Worm (Caenorhabditis elegans) whole organism, L1 larva: ENCODE results near the gene fbxc-40.
"Not testable (repeated sequence)": the region's sequence is repeated elsewhere in the genome, so short reads cannot be mapped to it uniquely, and the experiment has no call there.

Experiments
- C16A3.4 ChIP-seq: fragments of 150-350 bp; optimal IDR thresholded peaks from 2 replicates; lab custom pipeline; 2014; ENCODE audit warnings: missing biosample characterization, missing genetic modification characterization
- Y116A8C.19 ChIP-seq: sonication (generic microtip); optimal IDR thresholded peaks from 2 replicates; lab custom pipeline; 2016; ENCODE audit warnings: missing compliant biosample characterization, missing genetic modification characterization, borderline replicate concordance
- ceh-8 ChIP-seq: fragments of 200-800 bp; sonication (Bioruptor generic); optimal IDR thresholded peaks from 2 replicates; lab custom pipeline; 2018; ENCODE audit warnings: mild to moderate bottlenecking, missing genetic modification characterization, moderate library complexity, missing compliant biosample characterization
- ceh-90 ChIP-seq: sonication (generic microtip); optimal IDR thresholded peaks from 2 replicates; lab custom pipeline; 2016; ENCODE audit warnings: missing genetic modification characterization, missing compliant biosample characterization
- ces-1 ChIP-seq: fragments of 150-350 bp; optimal IDR thresholded peaks from 2 replicates; lab custom pipeline; 2014; ENCODE audit warnings: missing biosample characterization, missing genetic modification reagents, missing genetic modification characterization
- efl-1 ChIP-seq, 4 experiments: fragments of 150-350 bp; optimal IDR thresholded peaks in 3 of 4; peaks in 1 of 4; 1 replicate in 1 of 4; 2 replicates in 3 of 4; lab custom pipeline; 2014; ENCODE audit warnings: missing biosample characterization in 2 of 4, missing genetic modification characterization in 2 of 4, missing genetic modification reagents in 2 of 4
- efl-3 ChIP-seq: fragments of 200-800 bp; sonication (Bioruptor generic); optimal IDR thresholded peaks from 2 replicates; lab custom pipeline; 2018; ENCODE audit warnings: mild to moderate bottlenecking, missing genetic modification characterization, missing compliant biosample characterization
- egl-13 ChIP-seq: sonication (generic microtip); optimal IDR thresholded peaks from 2 replicates; lab custom pipeline; 2016; ENCODE audit warnings: missing genotype, missing genetic modification reagents, missing genetic modification characterization, missing compliant biosample characterization
- egl-27 ChIP-seq, 2 experiments: fragments of 150-350 bp in 1 of 2; sonication (generic microtip); optimal IDR thresholded peaks; 3 replicates each; lab custom pipeline; 2017 to 2018; ENCODE audit warnings: missing biosample characterization in 2 of 2, missing genetic modification characterization in 2 of 2, missing genetic modification reagents in 2 of 2
- elt-2 ChIP-seq: sonication (generic microtip); optimal IDR thresholded peaks from 2 replicates; lab custom pipeline; 2016; ENCODE audit warnings: missing genetic modification characterization, mild to moderate bottlenecking, inconsistent platforms, missing compliant biosample characterization, missing genetic modification reagents
- ets-5 ChIP-seq: fragments of 200-800 bp; sonication (Bioruptor generic); IDR thresholded peaks from 2 replicates; pipeline ENCODE4 v1.3.6; 2022; ENCODE audit warnings: missing genetic modification characterization, missing compliant biosample characterization
- fkh-4 ChIP-seq: sonication (generic microtip); optimal IDR thresholded peaks from 2 replicates; lab custom pipeline; 2016; ENCODE audit warnings: missing compliant biosample characterization, missing genetic modification characterization, borderline replicate concordance
- fkh-8 ChIP-seq: sonication (generic microtip); optimal IDR thresholded peaks from 2 replicates; lab custom pipeline; 2016; ENCODE audit warnings: mild to moderate bottlenecking, missing genetic modification characterization, missing compliant biosample characterization
- fos-1 ChIP-seq: fragments of 150-350 bp; optimal IDR thresholded peaks from 2 replicates; lab custom pipeline; 2014; ENCODE audit warnings: missing biosample characterization, missing genetic modification characterization
- grh-1 ChIP-seq: fragments of 200-800 bp; sonication (Bioruptor generic); IDR thresholded peaks from 2 replicates; pipeline ENCODE4 v1.3.6; 2022; ENCODE audit warnings: missing genetic modification reagents, missing genetic modification characterization, missing compliant biosample characterization
- hlh-4 ChIP-seq: sonication (generic microtip); optimal IDR thresholded peaks from 2 replicates; lab custom pipeline; 2016; ENCODE audit warnings: mild to moderate bottlenecking, missing genetic modification characterization, missing compliant biosample characterization
- hpl-2 ChIP-seq: fragments of 150-350 bp; optimal IDR thresholded peaks from 2 replicates; lab custom pipeline; 2014; ENCODE audit warnings: missing biosample characterization, missing genetic modification reagents, missing genetic modification characterization
- lin-15B ChIP-seq: fragments of 150-350 bp; sonication (generic microtip); optimal IDR thresholded peaks from 3 replicates; lab custom pipeline; 2014; ENCODE audit warnings: missing biosample characterization, missing genetic modification characterization
- lin-35 ChIP-seq, 2 experiments: fragments of 150-350 bp; optimal IDR thresholded peaks; 2 replicates each; lab custom pipeline; 2014; ENCODE audit warnings: missing biosample characterization in 2 of 2, missing genetic modification characterization in 2 of 2, missing genetic modification reagents in 2 of 2
- lin-39 ChIP-seq: fragments of 150-350 bp; optimal IDR thresholded peaks from 2 replicates; lab custom pipeline; 2014; ENCODE audit warnings: missing biosample characterization, missing genetic modification reagents, missing genetic modification characterization
- lsy-2 ChIP-seq, 2 experiments: fragments of 150-350 bp; optimal IDR thresholded peaks; 2 replicates each; lab custom pipeline; 2014; ENCODE audit warnings: missing biosample characterization in 2 of 2, missing genetic modification characterization in 2 of 2
- mab-9 ChIP-seq: fragments of 200-800 bp; sonication (Bioruptor generic); IDR thresholded peaks from 2 replicates; pipeline ENCODE4 v1.3.6; 2022; ENCODE audit warnings: missing genetic modification reagents, missing genetic modification characterization, missing compliant biosample characterization
- mdl-1 ChIP-seq, 2 experiments: fragments of 150-350 bp; optimal IDR thresholded peaks; 2 replicates each; lab custom pipeline; 2014 to 2017; ENCODE audit warnings: missing biosample characterization in 2 of 2, missing genetic modification characterization in 2 of 2, inconsistent platforms in 1 of 2
- mep-1 ChIP-seq: fragments of 150-350 bp; optimal IDR thresholded peaks from 2 replicates; lab custom pipeline; 2014; ENCODE audit warnings: missing biosample characterization, missing genetic modification characterization
- nhr-12 ChIP-seq: sonication (generic microtip); optimal IDR thresholded peaks from 2 replicates; lab custom pipeline; 2017; ENCODE audit warnings: missing biosample characterization, missing genetic modification characterization
- nhr-28 ChIP-seq: fragments of 150-350 bp; optimal IDR thresholded peaks from 2 replicates; lab custom pipeline; 2014; ENCODE audit warnings: missing biosample characterization, missing genetic modification characterization
- nhr-47 ChIP-seq: sonication (generic microtip); optimal IDR thresholded peaks from 2 replicates; lab custom pipeline; 2016; ENCODE audit warnings: mild to moderate bottlenecking, missing genetic modification characterization, moderate library complexity, missing compliant biosample characterization
- nhr-76 ChIP-seq: sonication (generic microtip); optimal IDR thresholded peaks from 2 replicates; lab custom pipeline; 2017; ENCODE audit warnings: missing biosample characterization, missing genetic modification characterization
- nhr-77 ChIP-seq: fragments of 150-350 bp; optimal IDR thresholded peaks from 2 replicates; lab custom pipeline; 2014; ENCODE audit warnings: missing biosample characterization, missing genetic modification characterization
- nhr-84 ChIP-seq: sonication (generic microtip); optimal IDR thresholded peaks from 2 replicates; lab custom pipeline; 2017; ENCODE audit warnings: missing biosample characterization, missing genetic modification characterization
- nhr-85 ChIP-seq: sonication (generic microtip); peaks from one replicate; lab custom pipeline; 2016; ENCODE audit warnings: missing genetic modification characterization, inconsistent platforms, missing compliant biosample characterization
- pag-3 ChIP-seq: sonication (generic microtip); optimal IDR thresholded peaks from 2 replicates; lab custom pipeline; 2017; ENCODE audit warnings: missing genetic modification characterization, mild to moderate bottlenecking, missing compliant biosample characterization, antibody characterized with exemption, borderline replicate concordance; ENCODE audit not compliant: insufficient read depth
- pqm-1 ChIP-seq: sonication (generic microtip); optimal IDR thresholded peaks from 3 replicates; lab custom pipeline; 2017; ENCODE audit warnings: missing biosample characterization, missing genetic modification characterization
- skn-1 ChIP-seq: fragments of 150-350 bp; optimal IDR thresholded peaks from 2 replicates; lab custom pipeline; 2014; ENCODE audit warnings: missing biosample characterization, missing genetic modification characterization
- snu-23 ChIP-seq: sonication (generic microtip); optimal IDR thresholded peaks from 2 replicates; lab custom pipeline; 2016; ENCODE audit warnings: missing genetic modification characterization, missing compliant biosample characterization
- sox-4 ChIP-seq: sonication (generic microtip); optimal IDR thresholded peaks from 2 replicates; lab custom pipeline; 2016; ENCODE audit warnings: missing genetic modification characterization, missing compliant biosample characterization
- swsn-7 ChIP-seq: sonication (generic microtip); optimal IDR thresholded peaks from 2 replicates; lab custom pipeline; 2016; ENCODE audit warnings: missing genetic modification characterization, missing compliant biosample characterization
- tbx-2 ChIP-seq: sonication (generic microtip); optimal IDR thresholded peaks from 2 replicates; lab custom pipeline; 2016; ENCODE audit warnings: missing genetic modification characterization, missing compliant biosample characterization
- unc-86 ChIP-seq: sonication (generic microtip); optimal IDR thresholded peaks from 2 replicates; lab custom pipeline; 2016; ENCODE audit warnings: missing genetic modification characterization, missing compliant biosample characterization
- unc-98 ChIP-seq: fragments of 200-800 bp; sonication (Bioruptor generic); IDR thresholded peaks from 2 replicates; pipeline ENCODE4 v1.3.6; 2022; ENCODE audit warnings: missing genetic modification characterization, missing compliant biosample characterization
- vab-15 ChIP-seq: sonication (generic microtip); optimal IDR thresholded peaks from 2 replicates; lab custom pipeline; 2017; ENCODE audit warnings: missing genotype, mild to moderate bottlenecking, missing genetic modification characterization, missing compliant biosample characterization
- xbp-1 ChIP-seq: sonication (generic microtip); optimal IDR thresholded peaks from 2 replicates; lab custom pipeline; 2016; ENCODE audit warnings: missing genetic modification characterization, missing compliant biosample characterization
- zip-4 ChIP-seq: fragments of 200-800 bp; sonication (Bioruptor generic); optimal IDR thresholded peaks from 2 replicates; lab custom pipeline; 2018; ENCODE audit warnings: mild to moderate bottlenecking, missing genetic modification characterization, moderate library complexity, missing compliant biosample characterization
- ztf-4 ChIP-seq: fragments of 150-350 bp; optimal IDR thresholded peaks from 2 replicates; lab custom pipeline; 2014; ENCODE audit warnings: missing biosample characterization, missing genetic modification characterization

fbxc-40 gene

DNA sequence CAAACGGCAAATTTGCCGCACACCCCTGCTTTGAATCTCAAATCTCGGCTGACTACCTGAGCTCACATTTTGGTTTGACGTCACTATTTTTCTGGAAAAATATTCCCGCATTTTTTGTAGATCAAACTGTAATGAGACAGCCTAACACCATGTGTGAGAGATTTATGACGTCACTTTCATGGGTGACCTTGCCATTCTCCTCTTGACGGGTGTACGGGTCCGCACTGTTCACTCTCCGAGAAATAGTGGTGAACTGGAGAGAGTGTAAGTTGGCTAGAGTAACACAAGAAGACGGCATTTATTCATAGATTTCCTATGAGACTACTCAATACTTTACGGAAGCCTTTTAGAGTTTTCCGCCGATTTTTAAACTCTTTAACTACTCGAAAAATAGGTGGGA is at the start of gene fbxc-40:
TSS of gene fbxc-40 (plus strand) at position 301 of the 400 bp plus-strand sequence.
- TF ChIP-seq vab-15 (tag; lab: Kevin White, UChicago); nhr-47 (tag; lab: Kevin White, UChicago); nhr-28: not testable (repeated sequence)

DNA sequence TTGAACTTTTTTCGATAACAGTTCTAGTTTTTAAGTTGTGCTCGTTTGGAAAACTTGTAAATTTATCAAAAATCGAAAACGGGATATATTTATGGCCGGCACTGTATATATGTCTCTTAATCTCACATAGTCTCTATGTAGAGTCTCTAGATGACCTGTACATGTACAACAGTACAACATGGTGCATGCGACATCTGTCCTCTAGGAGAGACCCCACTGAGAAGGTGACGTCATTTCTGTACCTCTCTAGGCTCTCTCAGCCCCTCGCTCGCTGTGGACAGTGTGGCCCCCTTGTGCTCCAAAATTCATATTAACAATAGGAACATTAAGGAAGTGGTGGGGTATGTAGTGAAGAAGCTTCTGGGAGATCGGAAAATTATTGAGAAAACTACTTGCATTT is 48.5 kb upstream of the fbxc-40 start:
- TF ChIP-seq zip-4 (GFP tag; lab: Kevin White, UChicago) (no peak), efl-3 (GFP tag; lab: Kevin White, UChicago) (no peak), lsy-2 (tag; optimal IDR thresholded peaks at IDR 0.05; lab: Kevin White, UChicago) (no peak), ceh-90 (tag; lab: Kevin White, UChicago) (no peak), nhr-85 (tag; lab: Kevin White, UChicago) (no peak), snu-23 (no peak), ztf-4 (tag; lab: Kevin White, UChicago) (no peak), ets-5 (no peak), hpl-2 (no peak), hlh-4 (tag; lab: Kevin White, UChicago) (no peak)
- TF ChIP-seq, all 84 proteins: peak for 0

- no peak for TF ChIP-seq egl-13 (tag; lab: Kevin White, UChicago)
- TF ChIP-seq grh-1, result no peak
Observed at ce11 chrII:938549-938948, 47.3 kb upstream of the fbxc-40 start, which contains the start of gene R07C3.3. TSS of gene R07C3.3 (plus strand) at chrII:938849.

DNA sequence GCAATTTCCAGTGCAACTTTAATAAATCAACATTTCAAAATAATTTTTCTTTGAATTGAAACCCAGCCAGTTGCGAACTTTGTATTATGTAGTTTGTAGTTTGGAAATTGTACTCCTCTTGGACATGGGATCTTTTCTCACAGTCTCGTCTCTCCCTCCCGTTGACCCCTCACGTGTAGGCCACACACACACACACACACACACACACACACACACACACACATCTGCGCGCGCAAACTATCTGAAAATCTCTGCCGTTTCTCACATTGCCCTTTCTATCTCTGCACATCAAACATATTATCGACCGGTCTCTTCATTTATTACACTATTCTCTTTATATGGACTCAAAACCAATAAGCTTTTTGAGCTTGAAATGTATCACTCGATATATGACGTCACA is 45.0 kb upstream of the fbxc-40 start, which contains the start of gene fbxc-36:
TSS of gene fbxc-36 (plus strand) at position 205 of the 400 bp plus-strand sequence.
- TF ChIP-seq snu-23 (no peak), mdl-1 (tag; optimal IDR thresholded peaks at IDR 0.05; lab: Kevin White, UChicago) (peak in 1 of 2 experiments; percentile 5), efl-1 (optimal IDR thresholded peaks at IDR 0.05; lab: Kevin White, UChicago) (no peak), efl-1 (GFP tag; optimal IDR thresholded peaks at IDR 0.05 in 1 of 2; lab: Kevin White, UChicago) (peak in 1 of 2 experiments; percentile 86), egl-27 (tag; optimal IDR thresholded peaks at IDR 0.05; lab: Kevin White, UChicago) (no peak), nhr-85 (tag; lab: Kevin White, UChicago) (peak; percentile 67), mab-9 (GFP tag; lab: Robert Waterston, UW) (no peak), swsn-7 (tag; lab: Kevin White, UChicago) (no peak), Y116A8C.19 (no peak), lin-35 (GFP tag; optimal IDR thresholded peaks at IDR 0.05; lab: Kevin White, UChicago) (peak in 1 of 2 experiments; percentile 42), nhr-12 (tag; lab: Kevin White, UChicago) (no peak), ztf-4 (tag; lab: Kevin White, UChicago) (no peak), unc-98 (GFP tag; lab: Robert Waterston, UW) (no peak)

DNA sequence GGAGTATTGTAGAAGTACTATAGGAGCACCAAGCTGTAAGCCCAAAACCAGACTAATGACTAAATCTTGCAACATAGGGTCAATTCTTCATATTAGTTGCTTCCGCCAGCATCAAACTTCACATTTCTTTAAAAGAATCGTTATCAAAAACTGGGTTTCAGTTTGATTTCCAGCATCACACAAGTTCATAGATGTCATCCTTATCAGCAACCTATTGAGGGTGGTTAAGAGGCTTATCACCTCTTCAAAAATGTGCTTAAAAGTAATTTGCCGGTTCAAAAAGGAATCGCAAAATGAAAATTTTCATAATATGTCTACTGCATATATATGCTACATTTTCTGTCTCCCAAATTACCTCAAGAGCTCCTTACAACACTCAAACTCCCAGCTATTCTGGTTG is 42.0 kb upstream of the fbxc-40 start, which contains the start of gene clec-43:
TSS of gene clec-43 (plus strand) at position 294 of the 400 bp plus-strand sequence.
- no peak for TF ChIP-seq sox-4 (tag; lab: Kevin White, UChicago)
- TF ChIP-seq mep-1 (tag; lab: Kevin White, UChicago), result no peak
- no peak for TF ChIP-seq egl-13 (tag; lab: Kevin White, UChicago)
- TF ChIP-seq ces-1, result no peak
- TF ChIP-seq nhr-84 (tag; lab: Kevin White, UChicago), result no peak
- TF ChIP-seq lin-15B (tag; lab: Kevin White, UChicago), result no peak
- TF ChIP-seq xbp-1 (tag; lab: Kevin White, UChicago), result no peak
- no peak for TF ChIP-seq ceh-8 (GFP tag; lab: Kevin White, UChicago)
- no peak for TF ChIP-seq lsy-2 (tag; optimal IDR thresholded peaks at IDR 0.05; lab: Kevin White, UChicago)
- no peak for TF ChIP-seq mdl-1 (tag; optimal IDR thresholded peaks at IDR 0.05; lab: Kevin White, UChicago)
- TF ChIP-seq fkh-4 (tag; lab: Kevin White, UChicago), result no peak
- no peak for TF ChIP-seq nhr-76 (tag; lab: Kevin White, UChicago)
- TF ChIP-seq fkh-8, result no peak
- no peak for TF ChIP-seq pag-3 (tag; lab: Kevin White, UChicago)
- peak in 1 of 2 experiments; percentile 20 for TF ChIP-seq lin-35 (GFP tag; optimal IDR thresholded peaks at IDR 0.05; lab: Kevin White, UChicago)
- no peak for TF ChIP-seq nhr-12 (tag; lab: Kevin White, UChicago)
- TF ChIP-seq C16A3.4 (tag; lab: Kevin White, UChicago), result no peak
- peak; percentile 15 for TF ChIP-seq pqm-1 (tag; lab: Kevin White, UChicago)
- no peak for TF ChIP-seq nhr-77
- TF ChIP-seq fos-1 (tag; lab: Kevin White, UChicago), result no peak
- TF ChIP-seq unc-86, result no peak
- no peak for TF ChIP-seq tbx-2 (tag; lab: Kevin White, UChicago)
- no peak for TF ChIP-seq lin-39 (tag; lab: Kevin White, UChicago)
- TF ChIP-seq elt-2, result peak; percentile 94
- TF ChIP-seq skn-1, result no peak
